Worm (Caenorhabditis elegans) whole organism, L2 larva: ENCODE measurements around the gene C06B3.1.

ENCODE experiments used
- R02D3.7 ChIP-seq: fragments of 150-350 bp; optimal IDR thresholded peaks from 2 replicates; lab custom pipeline; 2014; ENCODE audit warnings: missing biosample characterization, missing genetic modification characterization
- Y55F3AM.14 ChIP-seq: fragments of 200-800 bp; sonication (Bioruptor generic); optimal IDR thresholded peaks from 2 replicates; lab custom pipeline; 2018; ENCODE audit warnings: mild to moderate bottlenecking, missing genetic modification characterization, missing compliant biosample characterization
- ZK546.5 ChIP-seq: sonication (generic microtip); optimal IDR thresholded peaks from 2 replicates; lab custom pipeline; 2017; ENCODE audit warnings: missing biosample characterization, missing genetic modification characterization
- lsy-2 ChIP-seq, 2 experiments: fragments of 150-350 bp in 1 of 2; sonication (generic microtip) in 1 of 2; optimal IDR thresholded peaks; 2 replicates each; lab custom pipeline; 2014 to 2017; ENCODE audit warnings: missing biosample characterization in 2 of 2, missing genetic modification characterization in 2 of 2
- nhr-129 ChIP-seq: fragments of 150-350 bp; optimal IDR thresholded peaks from 2 replicates; lab custom pipeline; 2014; ENCODE audit warnings: missing biosample characterization, missing genetic modification characterization
- zag-1 ChIP-seq: fragments of 150-350 bp; optimal IDR thresholded peaks from 2 replicates; lab custom pipeline; 2014; ENCODE audit warnings: missing biosample characterization, missing genetic modification characterization

Gene C06B3.1

ce11 chrV:13953191-13953590 lies 50.6 kb downstream of the C06B3.1 start, which contains the start of gene R10D12.8:
Gene R10D12.8 (minus strand): TSS chrV:13953291.
- no peak for TF ChIP-seq zag-1 (tag; lab: Kevin White, UChicago)
- no peak for TF ChIP-seq lsy-2 (tag; optimal IDR thresholded peaks at IDR 0.05; lab: Kevin White, UChicago)
- TF ChIP-seq Y55F3AM.14 (GFP tag; lab: Kevin White, UChicago): no peak
- TF ChIP-seq R02D3.7 (tag; lab: Kevin White, UChicago): no peak
- TF ChIP-seq nhr-129 (tag; lab: Kevin White, UChicago): no peak
- TF ChIP-seq ZK546.5 (tag; lab: Kevin White, UChicago): no peak
